Fruit fly (Drosophila melanogaster): Measurements from ENCODE around the gene wcy.

Gene wcy

DNA sequence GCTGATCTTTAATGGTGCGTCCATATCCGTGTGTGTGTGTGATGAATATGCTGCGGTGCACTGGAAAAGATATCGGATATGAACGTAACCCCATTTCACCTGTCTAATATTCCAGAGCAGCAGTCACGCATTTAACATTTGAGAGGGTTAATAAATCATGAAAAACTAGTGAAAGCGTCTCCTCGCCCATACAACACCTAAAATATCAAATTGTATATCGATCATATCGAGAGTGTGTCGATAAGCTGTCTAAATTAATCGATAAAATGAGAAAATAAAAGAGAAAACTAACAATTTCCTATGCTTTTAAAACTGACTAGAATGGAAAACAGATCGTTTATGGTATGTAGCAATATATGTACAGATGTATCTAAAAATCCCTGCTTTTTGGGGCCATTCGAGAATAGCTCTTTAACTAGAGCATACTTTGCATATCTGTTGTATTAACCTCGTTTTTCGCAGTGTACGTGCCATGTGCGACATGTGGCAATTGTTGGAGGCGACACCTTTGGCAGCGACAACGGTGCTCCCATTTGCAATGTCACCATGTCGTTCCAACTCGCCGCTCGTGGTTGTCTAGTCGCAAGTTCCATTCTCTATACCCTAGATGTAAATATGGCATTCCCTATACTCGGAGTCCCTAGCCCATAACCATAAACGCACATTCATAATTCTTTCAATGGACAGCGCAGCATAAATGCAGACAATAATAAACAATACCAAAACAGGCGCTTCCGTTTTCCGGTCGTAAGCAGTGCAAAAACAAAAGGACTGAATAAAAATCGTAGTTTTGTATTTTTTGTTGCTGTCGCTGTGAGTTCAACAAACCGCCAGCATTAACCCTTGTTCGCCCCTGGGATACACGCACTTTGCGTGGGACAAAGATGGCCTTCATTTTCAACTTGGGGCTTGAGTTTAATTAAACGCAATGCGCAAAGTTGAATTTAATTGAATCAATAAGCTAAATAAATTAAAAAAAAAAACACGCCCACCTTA is 34.6 kb upstream of the wcy start (continued):
- TF ChIP-seq CG3032 (tag; optimal IDR thresholded peaks at IDR 0.05) (peak; percentile 40), dsx (GFP tag; optimal IDR thresholded peaks at IDR 0.05; ENCODE audit: poor library complexity, severe bottlenecking) (no peak), CG6808 (GFP tag; optimal IDR thresholded peaks at IDR 0.05) (peak; percentile 48), pdm3 (GFP tag; optimal IDR thresholded peaks at IDR 0.05) (peak; percentile 55), Hr39 (GFP tag; optimal IDR thresholded peaks at IDR 0.05) (peak; percentile 31), Met (GFP tag; optimal IDR thresholded peaks at IDR 0.05) (peak; percentile 6), CG6163 (GFP tag; IDR thresholded peaks at IDR 0.05) (peak; percentile 37; the same call in 1 of the 3 replicates), eg (GFP tag; IDR thresholded peaks at IDR 0.05) (0 out of 3 replicates have a peak, but pooled peaks have one; percentile 14), fd59A (GFP tag; optimal IDR thresholded peaks at IDR 0.05) (peak; percentile 50), CG11294 (GFP tag; IDR thresholded peaks at IDR 0.05) (0 out of 2 replicates have a peak, but pooled peaks have one; percentile 15), dac (GFP tag; optimal IDR thresholded peaks at IDR 0.05) (peak; percentile 3), CG8632 (GFP tag; optimal IDR thresholded peaks at IDR 0.05) (no peak), CG16779 (tag; optimal IDR thresholded peaks at IDR 0.05) (no peak), CG31627 (GFP tag; optimal IDR thresholded peaks at IDR 0.05) (peak; percentile 14), CG8319 (GFP tag; optimal IDR thresholded peaks at IDR 0.05) (no peak), cyc (GFP tag; optimal IDR thresholded peaks at IDR 0.05) (peak; percentile 30), vri (GFP tag; optimal IDR thresholded peaks at IDR 0.05) (no peak), OdsH (GFP tag; optimal IDR thresholded peaks at IDR 0.05) (peak; percentile 42), CG7368 (GFP tag; optimal IDR thresholded peaks at IDR 0.05) (no peak)

dm6 chrX:17111274-17111673 is 33.6 kb upstream of the wcy start:
- TF ChIP-seq pdm3 (GFP tag; optimal IDR thresholded peaks at IDR 0.05) (peak; percentile 35), CG6808 (GFP tag; optimal IDR thresholded peaks at IDR 0.05) (no peak), OdsH (GFP tag; optimal IDR thresholded peaks at IDR 0.05) (peak; percentile 30), CG6276 (GFP tag; optimal IDR thresholded peaks at IDR 0.05) (no peak), CG4318 (GFP tag; optimal IDR thresholded peaks at IDR 0.05) (peak; percentile 44), achi (GFP tag; optimal IDR thresholded peaks at IDR 0.05) (peak; percentile 22), cyc (GFP tag; optimal IDR thresholded peaks at IDR 0.05) (no peak), Sox15 (GFP tag; optimal IDR thresholded peaks at IDR 0.05) (no peak), CG15336 (GFP tag; IDR thresholded peaks at IDR 0.05) (peak; percentile 20; the same call in 1 of the 2 replicates), Sox102F (GFP tag; optimal IDR thresholded peaks at IDR 0.05) (no peak), lz (GFP tag; optimal IDR thresholded peaks at IDR 0.05) (no peak), CG6163 (GFP tag; IDR thresholded peaks at IDR 0.05) (no peak), CG8319 (GFP tag; optimal IDR thresholded peaks at IDR 0.05) (no peak), Hr38 (GFP tag; optimal IDR thresholded peaks at IDR 0.05) (no peak), net (GFP tag; optimal IDR thresholded peaks at IDR 0.05) (peak; percentile 0), svp (GFP tag) (peak; percentile 73), CG10631 (GFP tag; optimal IDR thresholded peaks at IDR 0.05) (peak; percentile 38), Hr4 (GFP tag; optimal IDR thresholded peaks at IDR 0.05) (peak; percentile 21), Ets96B (tag; optimal IDR thresholded peaks at IDR 0.05) (no peak), Hr39 (GFP tag; optimal IDR thresholded peaks at IDR 0.05) (peak; percentile 2), CG10669 (GFP tag; optimal IDR thresholded peaks at IDR 0.05) (peak; percentile 6), Eip93F (GFP tag; optimal IDR thresholded peaks at IDR 0.05) (no peak), eg (GFP tag; IDR thresholded peaks at IDR 0.05) (peak; percentile 28; the same call in 1 of the 3 replicates), CG11294 (GFP tag; IDR thresholded peaks at IDR 0.05) (no peak), Blimp-1 (GFP tag; optimal IDR thresholded peaks at IDR 0.05) (no peak), CG3919 (GFP tag; optimal IDR thresholded peaks at IDR 0.05) (peak; percentile 1), CG7368 (GFP tag; optimal IDR thresholded peaks at IDR 0.05) (no peak), CG1621 (tag; optimal IDR thresholded peaks at IDR 0.05) (no peak), topi (GFP tag; optimal IDR thresholded peaks at IDR 0.05) (peak; percentile 6), Gug (GFP tag; IDR thresholded peaks at IDR 0.05) (no peak), CG8119 (GFP tag; IDR thresholded peaks at IDR 0.05) (peak; percentile 44; the same call in 2 of the 3 replicates), esn (GFP tag; optimal IDR thresholded peaks at IDR 0.05) (peak; percentile 9), acj6 (GFP tag; optimal IDR thresholded peaks at IDR 0.05) (peak; percentile 23), CG32006 (GFP tag; optimal IDR thresholded peaks at IDR 0.05) (peak; percentile 59), Met (GFP tag; optimal IDR thresholded peaks at IDR 0.05) (peak; percentile 38), Smox (GFP tag; optimal IDR thresholded peaks at IDR 0.05) (peak; percentile 14), CG6792 (GFP tag; optimal IDR thresholded peaks at IDR 0.05) (no peak), Eip75B (GFP tag; optimal IDR thresholded peaks at IDR 0.05) (no peak), Ets21C (GFP tag; optimal IDR thresholded peaks at IDR 0.05) (no peak)

All from whole organism, prepupa.